Fruit fly (Drosophila melanogaster) whole organism, embryonic: Measurements from ENCODE around the gene CG14079.

Experiments
- ATbp ChIP-seq: fragments of 200-800 bp; sonication (Bioruptor generic); optimal IDR thresholded peaks from 2 replicates; lab custom pipeline; 2017; ENCODE audit warnings: missing biosample characterization, mild to moderate bottlenecking, missing genetic modification characterization, missing genetic modification reagents
- CG10209 ChIP-seq: fragments of 200-800 bp; sonication (Bioruptor generic); optimal IDR thresholded peaks from 3 replicates; lab custom pipeline; 2017; ENCODE audit warnings: missing biosample characterization, mild to moderate bottlenecking, missing genetic modification characterization, missing genetic modification reagents
- CG10431 ChIP-seq: fragments of 200-800 bp; sonication (Bioruptor generic); optimal IDR thresholded peaks from 3 replicates; lab custom pipeline; 2018; ENCODE audit warnings: missing biosample characterization, mild to moderate bottlenecking, missing genetic modification characterization
- CG10979 ChIP-seq: fragments of 200-800 bp; sonication (Bioruptor generic); optimal IDR thresholded peaks from 2 replicates; lab custom pipeline; 2018; ENCODE audit warnings: missing biosample characterization, mild to moderate bottlenecking, missing genetic modification characterization, moderate library complexity
- CG11247 ChIP-seq: fragments of 200-800 bp; sonication (Bioruptor generic); IDR thresholded peaks from 2 replicates; pipeline ENCODE4 v1.3.6; 2022; ENCODE audit warnings: missing biosample characterization, missing genetic modification characterization
- CG11398 ChIP-seq: fragments of 200-800 bp; sonication (Bioruptor generic); optimal IDR thresholded peaks from 2 replicates; lab custom pipeline; 2016; ENCODE audit warnings: missing biosample characterization, missing genetic modification characterization
- CG12071 ChIP-seq: fragments of 200-800 bp; sonication (Bioruptor generic); optimal IDR thresholded peaks from 3 replicates; lab custom pipeline; 2018; ENCODE audit warnings: missing biosample characterization, mild to moderate bottlenecking, missing genetic modification characterization
- CG17328 ChIP-seq: fragments of 200-800 bp; sonication (Bioruptor generic); IDR thresholded peaks from 2 replicates; pipeline ENCODE4 v1.3.6; 2022; ENCODE audit warnings: missing biosample characterization, missing genetic modification characterization
- CG17359 ChIP-seq: fragments of 200-800 bp; sonication (Bioruptor generic); optimal IDR thresholded peaks from 3 replicates; lab custom pipeline; 2018; ENCODE audit warnings: missing biosample characterization, mild to moderate bottlenecking, missing genetic modification characterization, moderate library complexity
- CG18262 ChIP-seq: fragments of 200-800 bp; optimal IDR thresholded peaks from 3 replicates; lab custom pipeline; 2019; ENCODE audit warnings: missing biosample characterization, mild to moderate bottlenecking, missing genetic modification characterization, moderate library complexity
- CG1832 ChIP-seq: fragments of 200-800 bp; sonication (Bioruptor generic); optimal IDR thresholded peaks from 2 replicates; lab custom pipeline; 2017; ENCODE audit warnings: missing biosample characterization, mild to moderate bottlenecking, missing genetic modification characterization, inconsistent platforms
- CG2116 ChIP-seq: fragments of 200-800 bp; sonication (Bioruptor generic); optimal IDR thresholded peaks from 3 replicates; lab custom pipeline; 2018; ENCODE audit warnings: missing biosample characterization, mild to moderate bottlenecking, missing genetic modification characterization
- CG2202 ChIP-seq: fragments of 200-800 bp; sonication (Bioruptor generic); optimal IDR thresholded peaks from 2 replicates; lab custom pipeline; 2018; ENCODE audit warnings: missing biosample characterization, mild to moderate bottlenecking, missing genetic modification characterization
- CG2678 ChIP-seq: fragments of 200-800 bp; sonication (Bioruptor generic); optimal IDR thresholded peaks from 3 replicates; lab custom pipeline; 2019; ENCODE audit warnings: missing biosample characterization, mild to moderate bottlenecking, missing genetic modification characterization, moderate library complexity
- CG4707 ChIP-seq: fragments of 200-800 bp; sonication (Bioruptor generic); optimal IDR thresholded peaks from 2 replicates; lab custom pipeline; 2018; ENCODE audit warnings: missing biosample characterization, mild to moderate bottlenecking, missing genetic modification characterization, moderate library complexity
- CG6683 ChIP-seq: fragments of 200-800 bp; sonication (Bioruptor generic); optimal IDR thresholded peaks from 2 replicates; lab custom pipeline; 2017; ENCODE audit warnings: missing biosample characterization, mild to moderate bottlenecking, missing genetic modification characterization, missing genetic modification reagents
- CG7372 ChIP-seq: fragments of 200-800 bp; sonication (Bioruptor generic); IDR thresholded peaks from 2 replicates; pipeline ENCODE4 v1.3.6; 2022; ENCODE audit warnings: missing biosample characterization, missing genetic modification characterization
- CG8089 ChIP-seq: fragments of 200-800 bp; sonication (Bioruptor generic); optimal IDR thresholded peaks from 3 replicates; lab custom pipeline; 2016; ENCODE audit warnings: missing biosample characterization, missing genetic modification characterization
- CG8290 ChIP-seq, 3 experiments: fragments of 200-800 bp; sonication (Bioruptor generic); optimal IDR thresholded peaks; 2 replicates each; lab custom pipeline; 2016 to 2019; ENCODE audit warnings: missing biosample characterization in 3 of 3, missing genetic modification characterization in 3 of 3, mild to moderate bottlenecking in 2 of 3, moderate library complexity in 1 of 3
- CG8359 ChIP-seq: fragments of 200-800 bp; sonication (Bioruptor generic); optimal IDR thresholded peaks from 2 replicates; lab custom pipeline; 2017; ENCODE audit warnings: missing biosample characterization, mild to moderate bottlenecking, missing genetic modification characterization, borderline replicate concordance
- CG8388 ChIP-seq: fragments of 200-800 bp; sonication (Bioruptor generic); optimal IDR thresholded peaks from 2 replicates; lab custom pipeline; 2019; ENCODE audit warnings: missing biosample characterization, mild to moderate bottlenecking, missing genetic modification characterization, moderate library complexity
- CG8924 ChIP-seq: fragments of 200-800 bp; optimal IDR thresholded peaks from 3 replicates; lab custom pipeline; 2019; ENCODE audit warnings: missing biosample characterization, mild to moderate bottlenecking, missing genetic modification characterization, moderate library complexity
- CG9437 ChIP-seq: fragments of 200-800 bp; sonication (Bioruptor generic); optimal IDR thresholded peaks from 2 replicates; lab custom pipeline; 2018; ENCODE audit warnings: missing biosample characterization, mild to moderate bottlenecking, missing genetic modification characterization
- CTCF ChIP-seq: fragments of 200-800 bp; sonication (Bioruptor generic); optimal IDR thresholded peaks from 2 replicates; lab custom pipeline; 2017; ENCODE audit warnings: missing biosample characterization, mild to moderate bottlenecking, missing genetic modification characterization, moderate library complexity
- D19A ChIP-seq: fragments of 200-800 bp; optimal IDR thresholded peaks from 3 replicates; lab custom pipeline; 2019; ENCODE audit warnings: missing biosample characterization, mild to moderate bottlenecking, missing genetic modification characterization, moderate library complexity
- Drgx ChIP-seq: fragments of 200-800 bp; sonication (Bioruptor generic); IDR thresholded peaks from 2 replicates; pipeline ENCODE4 v1.3.6; 2022; ENCODE audit warnings: missing biosample characterization, missing genetic modification characterization
- Eip74EF ChIP-seq, 2 experiments: fragments of 200-800 bp in 1 of 2; fragments of >200 bp in 1 of 2; sonication (Bioruptor generic) in 1 of 2; optimal IDR thresholded peaks; 2 replicates each; lab custom pipeline; 2017 to 2019; ENCODE audit warnings: missing biosample characterization in 2 of 2, missing genetic modification characterization in 2 of 2, mild to moderate bottlenecking in 1 of 2, moderate library complexity in 1 of 2
- Elba2 ChIP-seq: fragments of 200-800 bp; sonication (Bioruptor generic); optimal IDR thresholded peaks from 3 replicates; lab custom pipeline; 2016; ENCODE audit warnings: missing biosample characterization, missing genetic modification characterization
- Hr3 ChIP-seq: fragments of 200-800 bp; sonication (Bioruptor generic); optimal IDR thresholded peaks from 3 replicates; lab custom pipeline; 2016; ENCODE audit warnings: missing biosample characterization, missing genetic modification characterization
- Kr ChIP-seq: fragments of 200-800 bp; sonication (Bioruptor generic); optimal IDR thresholded peaks from 2 replicates; lab custom pipeline; 2017; ENCODE audit warnings: missing biosample characterization, mild to moderate bottlenecking, missing genetic modification characterization
- Pdp1 ChIP-seq, 2 experiments: fragments of 200-800 bp; sonication (Bioruptor generic); optimal IDR thresholded peaks; 3 replicates each; lab custom pipeline; 2016; ENCODE audit warnings: missing biosample characterization in 2 of 2, missing genetic modification characterization in 2 of 2, mild to moderate bottlenecking in 1 of 2, moderate library complexity in 1 of 2
- Sry-δ ChIP-seq: fragments of 200-800 bp; sonication (Bioruptor generic); optimal IDR thresholded peaks from 2 replicates; lab custom pipeline; 2016; ENCODE audit warnings: missing biosample characterization, missing genetic modification characterization
- bsh ChIP-seq, 2 experiments: fragments of 200-800 bp; sonication (Bioruptor generic); optimal IDR thresholded peaks; 2 replicates each; lab custom pipeline; 2017 to 2018; ENCODE audit warnings: mild to moderate bottlenecking in 2 of 2, missing biosample characterization in 2 of 2, missing genetic modification characterization in 2 of 2, moderate library complexity in 1 of 2
- chif ChIP-seq, 2 experiments: fragments of 200-800 bp; sonication (Bioruptor generic); optimal IDR thresholded peaks; 3 replicates each; lab custom pipeline; 2016; ENCODE audit warnings: missing biosample characterization in 2 of 2, missing genetic modification characterization in 2 of 2
- chinmo ChIP-seq: fragments of 200-800 bp; sonication (Bioruptor generic); IDR thresholded peaks from 4 replicates; pipeline ENCODE4 v1.3.6; 2022; ENCODE audit warnings: missing biosample characterization, missing genetic modification characterization; ENCODE audit not compliant: partially characterized antibody
- dmrt99B ChIP-seq: fragments of 200-800 bp; sonication (Bioruptor generic); optimal IDR thresholded peaks from 2 replicates; lab custom pipeline; 2018; ENCODE audit warnings: missing biosample characterization, mild to moderate bottlenecking, missing genetic modification characterization, moderate library complexity
- dpn ChIP-seq, 2 experiments: fragments of 200-800 bp; sonication (Bioruptor generic); optimal IDR thresholded peaks; 3 replicates each; lab custom pipeline; 2016; ENCODE audit warnings: missing biosample characterization in 2 of 2, missing genetic modification characterization in 2 of 2
- fd64A ChIP-seq: fragments of 200-800 bp; sonication (Bioruptor generic); optimal IDR thresholded peaks from 3 replicates; lab custom pipeline; 2018; ENCODE audit warnings: missing biosample characterization, mild to moderate bottlenecking, missing genetic modification characterization
- gce ChIP-seq: fragments of 200-800 bp; sonication (Bioruptor generic); IDR thresholded peaks from 3 replicates; pipeline ENCODE4 v1.3.6; 2022; ENCODE audit warnings: missing biosample characterization, missing genetic modification characterization
- lmd ChIP-seq: fragments of 200-800 bp; sonication (Bioruptor generic); IDR thresholded peaks from 2 replicates; pipeline ENCODE4 v1.3.6; 2022; ENCODE audit warnings: missing biosample characterization, missing genetic modification characterization
- onecut ChIP-seq: fragments of 200-800 bp; sonication (Bioruptor generic); IDR thresholded peaks from 2 replicates; pipeline ENCODE4 v1.3.6; 2022; ENCODE audit warnings: missing biosample characterization, missing genetic modification characterization
- prd ChIP-seq, 3 experiments: fragments of >200 bp in 2 of 3; fragments of 200-800 bp in 1 of 3; sonication (Bioruptor generic) in 1 of 3; optimal IDR thresholded peaks in 2 of 3; IDR thresholded peaks in 1 of 3; 2 replicates in 2 of 3; 3 replicates in 1 of 3; pipeline versions ENCODE4 v1.3.6 to Lab custom; 2017 to 2022; ENCODE audit warnings: missing biosample characterization in 1 of 3, missing genetic modification characterization in 1 of 3
- sd ChIP-seq: fragments of 200-800 bp; sonication (Bioruptor generic); optimal IDR thresholded peaks from 3 replicates; lab custom pipeline; 2018; ENCODE audit warnings: missing biosample characterization, mild to moderate bottlenecking, missing genetic modification characterization, moderate library complexity
- sqz ChIP-seq: fragments of 200-800 bp; sonication (Bioruptor generic); optimal IDR thresholded peaks from 3 replicates; lab custom pipeline; 2018; ENCODE audit warnings: missing biosample characterization, mild to moderate bottlenecking, missing genetic modification characterization
- stc ChIP-seq: fragments of 200-800 bp; sonication (Bioruptor generic); IDR thresholded peaks from 2 replicates; pipeline ENCODE4 v1.3.6; 2022; ENCODE audit warnings: missing biosample characterization, missing genetic modification characterization
- twi ChIP-seq: fragments of 200-800 bp; optimal IDR thresholded peaks from 2 replicates; lab custom pipeline; 2019; ENCODE audit warnings: missing biosample characterization, mild to moderate bottlenecking, missing genetic modification characterization, moderate library complexity
- vvl ChIP-seq: fragments of 200-800 bp; sonication (Bioruptor generic); IDR thresholded peaks from 2 replicates; pipeline ENCODE4 v1.3.6; 2022; ENCODE audit warnings: missing biosample characterization, missing genetic modification characterization

The CG14079 gene

DNA sequence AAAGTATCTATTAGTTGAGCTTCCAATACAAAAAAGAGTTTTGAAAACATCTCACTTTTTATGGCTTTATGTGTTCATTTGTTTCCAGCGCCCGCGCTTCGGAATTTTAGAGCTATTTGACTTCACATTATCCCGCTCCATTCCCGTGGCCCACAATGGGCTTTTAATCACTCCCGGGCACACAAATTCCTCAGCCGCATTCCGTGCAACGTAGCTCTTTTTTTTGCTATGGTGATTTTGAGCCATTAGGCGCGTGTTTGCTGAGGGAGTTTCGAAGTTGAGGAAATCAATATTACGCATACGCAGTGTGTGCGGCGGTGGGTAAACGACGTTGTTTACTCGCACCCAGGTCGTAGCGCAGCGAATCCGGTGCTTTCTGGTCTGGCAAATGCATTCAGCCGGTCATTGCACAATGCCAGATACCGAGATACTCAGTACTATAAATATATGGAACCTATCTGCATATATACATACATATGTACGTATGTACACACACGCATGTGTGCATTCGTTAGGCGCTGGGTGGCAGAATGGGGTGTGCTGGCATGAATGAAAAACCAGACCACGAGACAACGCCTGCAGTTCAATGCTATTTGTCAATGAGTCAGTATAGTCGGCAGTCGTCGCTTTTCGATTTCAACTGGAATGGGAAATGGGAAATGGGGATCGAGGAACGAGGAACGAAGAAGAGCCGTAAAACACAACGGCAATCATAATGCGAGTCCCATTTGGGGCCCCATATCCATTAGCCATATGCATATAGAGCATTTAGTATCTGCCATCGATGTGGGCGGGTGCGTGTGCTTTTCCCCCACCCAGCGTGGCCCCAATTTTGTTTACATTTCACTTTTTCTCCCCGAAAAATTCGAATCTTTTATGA is 24.5 kb upstream of the CG14079 start (continued):
- peak in 1 of 2 experiments; percentile 0 for TF ChIP-seq chif (GFP tag; optimal IDR thresholded peaks at IDR 0.05; lab: Kevin White, UChicago)
- peak; percentile 61 for TF ChIP-seq fd64A (GFP tag; lab: Kevin White, UChicago)
- peak; percentile 24 for TF ChIP-seq CG12071
- peak; percentile 49; the same call in 1 of the 2 replicates for TF ChIP-seq Drgx (GFP tag; lab: Robert Waterston, UW)
- peak; percentile 68 for TF ChIP-seq CG7372 (GFP tag; lab: Robert Waterston, UW)
- TF ChIP-seq onecut (GFP tag; lab: Robert Waterston, UW): peak; percentile 55
- TF ChIP-seq CG8359: peak; percentile 34
- TF ChIP-seq CG4707 (GFP tag; lab: Kevin White, UChicago): peak; percentile 10
- no peak for TF ChIP-seq prd (optimal IDR thresholded peaks at IDR 0.05; lab: Kevin White, UChicago)
- no peak for TF ChIP-seq prd (GFP tag; IDR thresholded peaks at IDR 0.05; lab: Robert Waterston, UW)
- TF ChIP-seq CTCF (GFP tag; lab: Kevin White, UChicago): no peak
- peak in 1 of 2 experiments; percentile 67 for TF ChIP-seq Pdp1 (GFP tag; optimal IDR thresholded peaks at IDR 0.05; lab: Kevin White, UChicago)
- peak; percentile 1 for TF ChIP-seq CG8388
- 0 out of 2 replicates have a peak, but pooled peaks have one; percentile 16 for TF ChIP-seq CG17328
- 0 out of 3 replicates have a peak, but pooled peaks have one; percentile 53 for TF ChIP-seq gce (GFP tag; lab: Robert Waterston, UW)
- TF ChIP-seq dpn (GFP tag; optimal IDR thresholded peaks at IDR 0.05; lab: Kevin White, UChicago): peak in 1 of 2 experiments; percentile 3
- TF ChIP-seq CG8290 (GFP tag; optimal IDR thresholded peaks at IDR 0.05; lab: Kevin White, UChicago): no peak
- peak in 1 of 2 experiments; percentile 18 for TF ChIP-seq CG8290 (tag; optimal IDR thresholded peaks at IDR 0.05; lab: Kevin White, UChicago)
- TF ChIP-seq stc (GFP tag; lab: Robert Waterston, UW): peak; percentile 7; the same call in 1 of the 2 replicates
- no peak for TF ChIP-seq Sry-δ (GFP tag; lab: Kevin White, UChicago)
- TF ChIP-seq CG17359: peak; percentile 53
- TF ChIP-seq CG2678: peak; percentile 23
- TF ChIP-seq CG11247 (GFP tag; lab: Robert Waterston, UW): 0 out of 2 replicates have a peak, but pooled peaks have one; percentile 23
- TF ChIP-seq CG9437: no peak
- peak; percentile 8 for TF ChIP-seq CG6683 (GFP tag; lab: Kevin White, UChicago)
- TF ChIP-seq Kr (GFP tag; lab: Kevin White, UChicago): no peak
- TF ChIP-seq bsh (GFP tag; optimal IDR thresholded peaks at IDR 0.05; lab: Kevin White, UChicago): peak in 1 of 2 experiments; percentile 7
- TF ChIP-seq ATbp (GFP tag; lab: Kevin White, UChicago): peak; percentile 88
- no peak for TF ChIP-seq Elba2 (GFP tag; lab: Kevin White, UChicago)
- peak; percentile 52 for TF ChIP-seq sqz (GFP tag; lab: Kevin White, UChicago)
- no peak for TF ChIP-seq CG10431 (GFP tag; lab: Kevin White, UChicago)
- peak; percentile 20 for TF ChIP-seq dmrt99B (tag; lab: Kevin White, UChicago)
- 0 out of 4 replicates have a peak, but pooled peaks have one; percentile 28 for TF ChIP-seq chinmo (GFP tag; lab: Robert Waterston, UW)
- TF ChIP-seq vvl (GFP tag; lab: Robert Waterston, UW): peak; percentile 10; the same call in 1 of the 2 replicates
- TF ChIP-seq, all 482 proteins: peak for 88

DNA sequence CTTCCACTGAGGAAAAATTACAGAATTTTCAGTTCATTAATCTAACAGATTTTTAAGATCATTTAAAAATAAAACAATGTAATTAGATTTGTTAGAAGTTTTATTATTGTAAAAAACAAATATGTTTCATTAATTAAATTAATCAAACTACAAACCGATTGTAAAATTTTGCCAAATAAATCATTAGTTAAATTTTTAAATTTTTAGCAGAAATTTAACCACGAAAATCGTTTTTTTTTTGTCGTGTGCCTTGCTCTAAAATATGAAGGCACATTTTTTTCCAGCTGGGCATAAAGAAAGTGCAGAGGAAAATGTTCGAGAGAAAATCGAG is 23.9 kb upstream of the CG14079 start:
- TF ChIP-seq twi: no peak
- peak; percentile 27 for TF ChIP-seq CG10209 (GFP tag; lab: Kevin White, UChicago)
- peak; percentile 59 for TF ChIP-seq CG8924 (tag; lab: Kevin White, UChicago)
- TF ChIP-seq Hr3 (GFP tag; lab: Kevin White, UChicago): peak; percentile 25
- TF ChIP-seq CG1832: no peak
- no peak for TF ChIP-seq CG2116
- TF ChIP-seq CG8089: no peak
- peak in 1 of 2 experiments; percentile 3 for TF ChIP-seq dpn (GFP tag; optimal IDR thresholded peaks at IDR 0.05; lab: Kevin White, UChicago)
- TF ChIP-seq CG18262 (tag; lab: Kevin White, UChicago): peak; percentile 82
- peak; percentile 17 for TF ChIP-seq sd (tag; lab: Kevin White, UChicago)
- TF ChIP-seq CG10979 (tag; lab: Kevin White, UChicago): peak; percentile 79
- no peak for TF ChIP-seq CG2202 (tag; lab: Kevin White, UChicago)
- TF ChIP-seq Eip74EF (GFP tag; optimal IDR thresholded peaks at IDR 0.05; lab: Kevin White, UChicago): peak in 1 of 2 experiments; percentile 75
- TF ChIP-seq lmd (GFP tag; lab: Robert Waterston, UW): peak; percentile 31
- TF ChIP-seq D19A: peak; percentile 55
- no peak for TF ChIP-seq CG11398
